Worm (Caenorhabditis elegans): ENCODE data around the gene F58F12.3.

Gene F58F12.3

ce11 chrII:6379038-6379563, 12.0 kb downstream of the F58F12.3 start:
- TF ChIP-seq mef-2 (tag; optimal IDR thresholded peaks at IDR 0.05) (no peak), nhr-71 (tag; optimal IDR thresholded peaks at IDR 0.05) (peak; percentile 54), ceh-90 (tag; optimal IDR thresholded peaks at IDR 0.05) (no peak), nhr-11 (tag; optimal IDR thresholded peaks at IDR 0.05) (no peak), nhr-76 (tag; optimal IDR thresholded peaks at IDR 0.05) (no peak), nhr-85 (tag) (peak; percentile 75), blmp-1 (tag; optimal IDR thresholded peaks at IDR 0.05) (peak; percentile 73), C34B4.2 (tag; optimal IDR thresholded peaks at IDR 0.05) (no peak), ces-1 (GFP tag; optimal IDR thresholded peaks at IDR 0.05) (no peak), alr-1 (tag; optimal IDR thresholded peaks at IDR 0.05; ENCODE audit: borderline replicate concordance) (no peak), nhr-20 (tag; optimal IDR thresholded peaks at IDR 0.05) (peak; percentile 36), hlh-17 (GFP tag; optimal IDR thresholded peaks at IDR 0.05; ENCODE audit: borderline replicate concordance) (no peak), unc-98 (GFP tag; IDR thresholded peaks at IDR 0.05) (no peak), fkh-10 (GFP tag; optimal IDR thresholded peaks at IDR 0.05) (no peak), efl-1 (optimal IDR thresholded peaks at IDR 0.05) (no peak), efl-1 (GFP tag; optimal IDR thresholded peaks at IDR 0.05 in 1 of 2) (no peak), grh-1 (GFP tag; IDR thresholded peaks at IDR 0.05) (no peak), C04F5.9 (tag; optimal IDR thresholded peaks at IDR 0.05) (no peak), irx-1 (tag; optimal IDR thresholded peaks at IDR 0.05) (no peak), unc-62 (GFP tag; optimal IDR thresholded peaks at IDR 0.05) (no peak), unc-30 (tag; optimal IDR thresholded peaks at IDR 0.05) (no peak), elt-3 (tag; optimal IDR thresholded peaks at IDR 0.05) (peak in 4 of 6 experiments; percentile 22 to 62 (median 44)), aly-2 (tag; optimal IDR thresholded peaks at IDR 0.05) (no peak), snu-23 (GFP tag; optimal IDR thresholded peaks at IDR 0.05) (peak; percentile 27), unc-130 (tag; optimal IDR thresholded peaks at IDR 0.05) (no peak), tbx-2 (tag; optimal IDR thresholded peaks at IDR 0.05) (peak; percentile 5)

ce11 chrII:6377381-6377948, 13.6 kb downstream of the F58F12.3 start:
- TF ChIP-seq zag-1 (tag; optimal IDR thresholded peaks at IDR 0.05) (no peak), mdl-1 (tag; optimal IDR thresholded peaks at IDR 0.05) (no peak), efl-1 (optimal IDR thresholded peaks at IDR 0.05) (no peak), efl-1 (GFP tag; optimal IDR thresholded peaks at IDR 0.05 in 1 of 2) (peak in 1 of 2 experiments; percentile 29), lin-14 (GFP tag; optimal IDR thresholded peaks at IDR 0.05) (peak; percentile 13), nhr-237 (tag; optimal IDR thresholded peaks at IDR 0.05) (no peak), blmp-1 (tag; optimal IDR thresholded peaks at IDR 0.05) (peak; percentile 33), nhr-20 (tag; optimal IDR thresholded peaks at IDR 0.05) (peak; percentile 0), elt-2 (tag; optimal IDR thresholded peaks at IDR 0.05) (peak; percentile 52), unc-62 (GFP tag; optimal IDR thresholded peaks at IDR 0.05) (no peak), lin-35 (GFP tag; optimal IDR thresholded peaks at IDR 0.05) (peak in 1 of 2 experiments; percentile 56), nhr-90 (tag; optimal IDR thresholded peaks at IDR 0.05; ENCODE audit: poor library complexity) (no peak), unc-130 (tag; optimal IDR thresholded peaks at IDR 0.05) (no peak), elt-3 (tag; optimal IDR thresholded peaks at IDR 0.05) (no peak)

DNA sequence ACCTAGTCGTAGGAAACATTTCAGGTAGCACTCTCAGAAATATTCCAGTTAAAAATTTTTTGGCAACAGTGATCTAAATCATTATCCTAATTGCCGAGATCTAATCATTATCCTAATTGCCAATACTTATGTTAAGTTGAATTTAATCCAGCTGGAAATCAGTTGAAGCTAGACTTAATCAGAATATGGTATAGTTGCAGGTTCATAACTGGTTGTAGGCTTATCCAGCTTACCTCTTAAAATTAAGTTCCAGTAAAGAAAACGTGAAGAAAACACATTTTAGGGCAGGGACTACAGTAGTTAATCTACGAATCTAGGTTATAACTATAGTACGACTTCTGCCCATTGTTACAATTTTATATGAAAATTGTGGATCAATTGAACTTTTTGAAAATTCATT, 14.4 kb downstream of the F58F12.3 start:
- TF ChIP-seq lin-35 (GFP tag; optimal IDR thresholded peaks at IDR 0.05) (no peak), nhr-76 (tag; optimal IDR thresholded peaks at IDR 0.05) (no peak), ama-1 (optimal IDR thresholded peaks at IDR 0.05) (no peak), zip-4 (GFP tag; optimal IDR thresholded peaks at IDR 0.05) (no peak), nhr-84 (tag; optimal IDR thresholded peaks at IDR 0.05) (no peak), unc-98 (GFP tag; IDR thresholded peaks at IDR 0.05) (no peak), lir-3 (tag; optimal IDR thresholded peaks at IDR 0.05; ENCODE audit: poor library complexity) (no peak), unc-130 (tag; optimal IDR thresholded peaks at IDR 0.05) (no peak), Y116A8C.19 (tag; optimal IDR thresholded peaks at IDR 0.05; ENCODE audit: borderline replicate concordance) (no peak), fkh-8 (tag; optimal IDR thresholded peaks at IDR 0.05) (no peak), nhr-19 (GFP tag; conservative IDR thresholded peaks at IDR 0.05) (no peak)
